Fruit fly (Drosophila melanogaster) whole organism, embryonic: Measurements from ENCODE around the gene CG5172.

ENCODE experiments used
- BEAF-32 ChIP-seq: fragments of 200-800 bp; sonication (Bioruptor generic); optimal IDR thresholded peaks from 3 replicates; lab custom pipeline; 2017; ENCODE audit warnings: missing biosample characterization, missing genetic modification characterization, mild to moderate bottlenecking, moderate library complexity, missing genetic modification reagents
- CG10209 ChIP-seq: fragments of 200-800 bp; sonication (Bioruptor generic); optimal IDR thresholded peaks from 3 replicates; lab custom pipeline; 2017; ENCODE audit warnings: missing biosample characterization, mild to moderate bottlenecking, missing genetic modification characterization, missing genetic modification reagents
- CG12155 ChIP-seq: fragments of 200-800 bp; sonication (Bioruptor generic); optimal IDR thresholded peaks from 3 replicates; lab custom pipeline; 2016; ENCODE audit warnings: missing biosample characterization, missing genetic modification characterization
- CG12391 ChIP-seq: fragments of 200-800 bp; sonication (Bioruptor generic); optimal IDR thresholded peaks from 3 replicates; lab custom pipeline; 2018; ENCODE audit warnings: missing biosample characterization, mild to moderate bottlenecking, missing genetic modification characterization, moderate library complexity
- CG12769 ChIP-seq: fragments of 200-800 bp; sonication (Bioruptor generic); optimal IDR thresholded peaks from 2 replicates; lab custom pipeline; 2019; ENCODE audit warnings: missing biosample characterization, mild to moderate bottlenecking, missing genetic modification characterization, moderate library complexity
- CG13775 ChIP-seq: fragments of 200-800 bp; sonication (Bioruptor generic); optimal IDR thresholded peaks from 3 replicates; lab custom pipeline; 2017; ENCODE audit warnings: missing biosample characterization, mild to moderate bottlenecking, missing genetic modification characterization
- CG14014 ChIP-seq: fragments of 200-800 bp; sonication (Bioruptor generic); IDR thresholded peaks from 2 replicates; pipeline ENCODE4 v1.3.6; 2022; ENCODE audit warnings: missing biosample characterization, missing genetic modification characterization
- CG14050 ChIP-seq: fragments of 200-800 bp; sonication (Bioruptor generic); IDR thresholded peaks from 3 replicates; pipeline ENCODE4 v1.3.6; 2022; ENCODE audit warnings: missing biosample characterization, missing genetic modification characterization
- CG14710 ChIP-seq: fragments of 200-800 bp; sonication (Bioruptor generic); optimal IDR thresholded peaks from 3 replicates; lab custom pipeline; 2019; ENCODE audit warnings: missing biosample characterization, mild to moderate bottlenecking, missing genetic modification characterization, moderate library complexity
- CG14860 ChIP-seq: fragments of 200-800 bp; sonication (Bioruptor generic); IDR thresholded peaks from 3 replicates; pipeline ENCODE4 v1.3.6; 2022; ENCODE audit warnings: missing biosample characterization, missing genetic modification characterization; ENCODE audit not compliant: partially characterized antibody
- CG15601 ChIP-seq: fragments of 200-800 bp; sonication (Bioruptor generic); optimal IDR thresholded peaks from 3 replicates; lab custom pipeline; 2019; ENCODE audit warnings: missing biosample characterization, mild to moderate bottlenecking, missing genetic modification characterization, moderate library complexity
- CG16813 ChIP-seq: fragments of 200-800 bp; sonication (Bioruptor generic); IDR thresholded peaks from 3 replicates; pipeline ENCODE4 v1.3.6; 2022; ENCODE audit warnings: missing biosample characterization, missing genetic modification characterization; ENCODE audit not compliant: partially characterized antibody
- CG17568 ChIP-seq: fragments of 200-800 bp; sonication (Bioruptor generic); optimal IDR thresholded peaks from 2 replicates; lab custom pipeline; 2018; ENCODE audit warnings: missing biosample characterization, mild to moderate bottlenecking, missing genetic modification characterization, moderate library complexity
- CG18476 ChIP-seq: fragments of 200-800 bp; sonication (Bioruptor generic); optimal IDR thresholded peaks from 2 replicates; lab custom pipeline; 2016; ENCODE audit warnings: missing biosample characterization, mild to moderate bottlenecking, missing genetic modification characterization
- CG18764 ChIP-seq: fragments of 200-800 bp; sonication (Bioruptor generic); optimal IDR thresholded peaks from 3 replicates; lab custom pipeline; 2016; ENCODE audit warnings: missing biosample characterization, missing genetic modification characterization
- CG2199 ChIP-seq: fragments of 200-800 bp; sonication (Bioruptor generic); IDR thresholded peaks from 3 replicates; pipeline ENCODE4 v1.3.6; 2022; ENCODE audit warnings: missing biosample characterization, missing genetic modification characterization
- CG30020 ChIP-seq: fragments of 200-800 bp; optimal IDR thresholded peaks from 2 replicates; lab custom pipeline; 2019; ENCODE audit warnings: missing biosample characterization, mild to moderate bottlenecking, missing genetic modification characterization, moderate library complexity
- CG30403 ChIP-seq: fragments of 200-800 bp; sonication (Bioruptor generic); optimal IDR thresholded peaks from 3 replicates; lab custom pipeline; 2016; ENCODE audit warnings: missing biosample characterization, missing genetic modification characterization
- CG3407 ChIP-seq: fragments of 200-800 bp; sonication (Bioruptor generic); optimal IDR thresholded peaks from 2 replicates; lab custom pipeline; 2018; ENCODE audit warnings: missing biosample characterization, mild to moderate bottlenecking, missing genetic modification characterization
- CG3726 ChIP-seq: fragments of 200-800 bp; sonication (Bioruptor generic); IDR thresholded peaks from 3 replicates; pipeline ENCODE4, ENCODE4 v1.3.6; 2022; ENCODE audit warnings: missing biosample characterization, missing genetic modification characterization
- CG3838 ChIP-seq: fragments of 200-800 bp; sonication (Bioruptor generic); optimal IDR thresholded peaks from 3 replicates; lab custom pipeline; 2016; ENCODE audit warnings: missing biosample characterization, missing genetic modification characterization
- CG7372 ChIP-seq: fragments of 200-800 bp; sonication (Bioruptor generic); IDR thresholded peaks from 2 replicates; pipeline ENCODE4 v1.3.6; 2022; ENCODE audit warnings: missing biosample characterization, missing genetic modification characterization
- CG8281 ChIP-seq: fragments of 200-800 bp; sonication (Bioruptor generic); optimal IDR thresholded peaks from 2 replicates; lab custom pipeline; 2018; ENCODE audit warnings: missing biosample characterization, mild to moderate bottlenecking, missing genetic modification characterization, moderate library complexity
- CHES-1-like ChIP-seq: fragments of 200-800 bp; sonication (Bioruptor generic); optimal IDR thresholded peaks from 2 replicates; lab custom pipeline; 2016; ENCODE audit warnings: missing biosample characterization, missing genetic modification characterization
- CTCF ChIP-seq: fragments of 200-800 bp; sonication (Bioruptor generic); optimal IDR thresholded peaks from 2 replicates; lab custom pipeline; 2017; ENCODE audit warnings: missing biosample characterization, mild to moderate bottlenecking, missing genetic modification characterization, moderate library complexity
- D19A ChIP-seq: fragments of 200-800 bp; optimal IDR thresholded peaks from 3 replicates; lab custom pipeline; 2019; ENCODE audit warnings: missing biosample characterization, mild to moderate bottlenecking, missing genetic modification characterization, moderate library complexity
- Doc2 ChIP-seq: fragments of 200-800 bp; sonication (Bioruptor generic); IDR thresholded peaks from 2 replicates; pipeline ENCODE4 v1.3.6; 2022; ENCODE audit warnings: missing biosample characterization, missing genetic modification characterization
- HmgD ChIP-seq: fragments of 200-800 bp; sonication (Bioruptor generic); optimal IDR thresholded peaks from 3 replicates; lab custom pipeline; 2016; ENCODE audit warnings: missing biosample characterization, missing genetic modification characterization
- MTF-1 ChIP-seq: fragments of 200-800 bp; sonication (Bioruptor generic); optimal IDR thresholded peaks from 2 replicates; lab custom pipeline; 2018; ENCODE audit warnings: missing biosample characterization, mild to moderate bottlenecking, missing genetic modification characterization, borderline replicate concordance
- Nf-YB ChIP-seq: fragments of 200-800 bp; sonication (Bioruptor generic); optimal IDR thresholded peaks from 3 replicates; lab custom pipeline; 2019; ENCODE audit warnings: missing biosample characterization, mild to moderate bottlenecking, missing genetic modification characterization, moderate library complexity
- Six4 ChIP-seq: fragments of 200-800 bp; sonication (Bioruptor generic); optimal IDR thresholded peaks from 2 replicates; lab custom pipeline; 2016; ENCODE audit warnings: missing biosample characterization, missing genetic modification characterization
- Sox100B ChIP-seq: fragments of 200-800 bp; sonication (Bioruptor generic); optimal IDR thresholded peaks from 3 replicates; lab custom pipeline; 2018; ENCODE audit warnings: missing biosample characterization, mild to moderate bottlenecking, missing genetic modification characterization
- Ssrp ChIP-seq: fragments of 200-800 bp; sonication (Bioruptor generic); optimal IDR thresholded peaks from 2 replicates; lab custom pipeline; 2018; ENCODE audit warnings: missing biosample characterization, mild to moderate bottlenecking, missing genetic modification characterization, moderate library complexity
- ato ChIP-seq: fragments of 200-800 bp; sonication (Bioruptor generic); IDR thresholded peaks from 2 replicates; pipeline ENCODE4 v1.3.6; 2022; ENCODE audit warnings: missing biosample characterization, missing genetic modification characterization; ENCODE audit not compliant: partially characterized antibody
- bab2 ChIP-seq: fragments of 200-800 bp; sonication (Bioruptor generic); optimal IDR thresholded peaks from 2 replicates; lab custom pipeline; 2016; ENCODE audit warnings: missing biosample characterization, missing genetic modification characterization
- corto ChIP-seq: fragments of 200-800 bp; sonication (Bioruptor generic); optimal IDR thresholded peaks from 2 replicates; lab custom pipeline; 2016; ENCODE audit warnings: missing biosample characterization, mild to moderate bottlenecking, missing genetic modification characterization, moderate library complexity
- dimm ChIP-seq: fragments of 200-800 bp; sonication (Bioruptor generic); IDR thresholded peaks from 2 replicates; pipeline ENCODE4 v1.3.6; 2022; ENCODE audit warnings: missing biosample characterization, missing genetic modification characterization
- dysf ChIP-seq: fragments of 200-800 bp; sonication (Bioruptor generic); IDR thresholded peaks from 3 replicates; pipeline ENCODE4 v1.3.6; 2022; ENCODE audit warnings: missing biosample characterization, missing genetic modification characterization
- fd64A ChIP-seq: fragments of 200-800 bp; sonication (Bioruptor generic); optimal IDR thresholded peaks from 3 replicates; lab custom pipeline; 2018; ENCODE audit warnings: missing biosample characterization, mild to moderate bottlenecking, missing genetic modification characterization
- grau ChIP-seq: fragments of 200-800 bp; optimal IDR thresholded peaks from 3 replicates; lab custom pipeline; 2019; ENCODE audit warnings: missing biosample characterization, mild to moderate bottlenecking, missing genetic modification characterization, moderate library complexity
- gsb ChIP-seq: fragments of 200-800 bp; sonication (Bioruptor generic); IDR thresholded peaks from 2 replicates; pipeline ENCODE4 v1.3.6; 2022; ENCODE audit warnings: missing biosample characterization, missing genetic modification characterization
- knrl ChIP-seq: fragments of 200-800 bp; sonication (Bioruptor generic); IDR thresholded peaks from 3 replicates; pipeline ENCODE4 v1.3.6; 2022; ENCODE audit warnings: missing biosample characterization, missing genetic modification characterization; ENCODE audit not compliant: partially characterized antibody
- lbe ChIP-seq: fragments of 200-800 bp; sonication (Bioruptor generic); optimal IDR thresholded peaks from 2 replicates; lab custom pipeline; 2016; ENCODE audit warnings: missing biosample characterization, mild to moderate bottlenecking, missing genetic modification characterization
- nerfin-2 ChIP-seq: fragments of 200-800 bp; sonication (Bioruptor generic); IDR thresholded peaks from 2 replicates; pipeline ENCODE4 v1.3.6; 2022; ENCODE audit warnings: missing biosample characterization, missing genetic modification characterization; ENCODE audit not compliant: partially characterized antibody
- repo ChIP-seq: fragments of 200-800 bp; sonication (Bioruptor generic); optimal IDR thresholded peaks from 2 replicates; lab custom pipeline; 2016; ENCODE audit warnings: missing biosample characterization, missing genetic modification characterization
- so ChIP-seq: fragments of 200-800 bp; sonication (Bioruptor generic); IDR thresholded peaks from 3 replicates; pipeline ENCODE4 v1.3.6; 2022; ENCODE audit warnings: missing biosample characterization, missing genetic modification characterization
- stc ChIP-seq: fragments of 200-800 bp; sonication (Bioruptor generic); IDR thresholded peaks from 2 replicates; pipeline ENCODE4 v1.3.6; 2022; ENCODE audit warnings: missing biosample characterization, missing genetic modification characterization
- tgo ChIP-seq: fragments of 200-800 bp; sonication (Bioruptor generic); IDR thresholded peaks from 3 replicates; pipeline ENCODE4 v1.3.6; 2022; ENCODE audit warnings: missing biosample characterization, missing genetic modification characterization
- vvl ChIP-seq: fragments of 200-800 bp; sonication (Bioruptor generic); IDR thresholded peaks from 2 replicates; pipeline ENCODE4 v1.3.6; 2022; ENCODE audit warnings: missing biosample characterization, missing genetic modification characterization

Gene CG5172

dm6 chrX:17181264-17182198 lies 39.7 kb upstream of the CG5172 start (continued):
- peak; percentile 23 for TF ChIP-seq CG12391 (tag; lab: Kevin White, UChicago)
- TF ChIP-seq CTCF (GFP tag; lab: Kevin White, UChicago) = no peak
- TF ChIP-seq BEAF-32 (GFP tag; lab: Kevin White, UChicago) = no peak
- TF ChIP-seq Doc2 (GFP tag; lab: Robert Waterston, UW) = no peak
- no peak for TF ChIP-seq CG3838 (GFP tag; lab: Kevin White, UChicago)
- no peak for TF ChIP-seq CG18476 (GFP tag; lab: Kevin White, UChicago)
- TF ChIP-seq CG17568 = no peak
- TF ChIP-seq Ssrp (tag; lab: Kevin White, UChicago) = peak; percentile 39
- TF ChIP-seq stc (GFP tag; lab: Robert Waterston, UW) = no peak
- TF ChIP-seq grau (tag; lab: Kevin White, UChicago) = peak; percentile 38
- no peak for TF ChIP-seq lbe
- no peak for TF ChIP-seq nerfin-2 (GFP tag; lab: Robert Waterston, UW)
- TF ChIP-seq CG15601 (tag; lab: Kevin White, UChicago) = peak; percentile 4
- peak; percentile 1 for TF ChIP-seq CG13775 (GFP tag; lab: Kevin White, UChicago)
- no peak for TF ChIP-seq CG30403 (GFP tag; lab: Kevin White, UChicago)
- TF ChIP-seq CG14014 = no peak
- no peak for TF ChIP-seq CG30020
- no peak for TF ChIP-seq knrl (GFP tag; lab: Robert Waterston, UW)
- TF ChIP-seq CG18764 (GFP tag; lab: Kevin White, UChicago) = no peak
- TF ChIP-seq CG16813 (GFP tag; lab: Robert Waterston, UW) = no peak
- peak; percentile 14; the same call in 1 of the 3 replicates for TF ChIP-seq tgo (GFP tag; lab: Robert Waterston, UW)
- no peak for TF ChIP-seq fd64A
- no peak for TF ChIP-seq MTF-1
- TF ChIP-seq ato (GFP tag; lab: Robert Waterston, UW) = no peak
- TF ChIP-seq Nf-YB (GFP tag; lab: Kevin White, UChicago) = no peak
- no peak for TF ChIP-seq CG8281 (tag; lab: Kevin White, UChicago)
- TF ChIP-seq CG12769 (tag; lab: Kevin White, UChicago) = peak; percentile 4
- TF ChIP-seq Sox100B (GFP tag; lab: Kevin White, UChicago) = peak; percentile 34
- 0 out of 3 replicates have a peak, but pooled peaks have one; percentile 10 for TF ChIP-seq dysf (GFP tag; lab: Robert Waterston, UW)
- no peak for TF ChIP-seq gsb (GFP tag; lab: Robert Waterston, UW)
- TF ChIP-seq CG10209 (GFP tag; lab: Kevin White, UChicago) = peak; percentile 8
- no peak for TF ChIP-seq CG14860 (GFP tag; lab: Robert Waterston, UW)
- no peak for TF ChIP-seq CG3407 (GFP tag; lab: Kevin White, UChicago)
- no peak for TF ChIP-seq HmgD (GFP tag; lab: Kevin White, UChicago)
- TF ChIP-seq CG7372 = no peak
- TF ChIP-seq CG2199 (GFP tag; lab: Robert Waterston, UW) = no peak
- no peak for TF ChIP-seq so (GFP tag; lab: Robert Waterston, UW)
- TF ChIP-seq CHES-1-like (GFP tag; lab: Kevin White, UChicago) = no peak
- TF ChIP-seq corto = no peak
- no peak for TF ChIP-seq bab2
- TF ChIP-seq CG3726 (GFP tag; lab: Robert Waterston, UW) = 0 out of 3 replicates have a peak, but pooled peaks have one; percentile 28
- no peak for TF ChIP-seq CG12155 (GFP tag; lab: Kevin White, UChicago)
- TF ChIP-seq dimm (GFP tag; lab: Robert Waterston, UW) = no peak
- peak; percentile 1 for TF ChIP-seq CG14710 (tag; lab: Kevin White, UChicago)
- TF ChIP-seq CG14050 (GFP tag; lab: Robert Waterston, UW) = no peak
- peak; percentile 63 for TF ChIP-seq vvl
- TF ChIP-seq Six4 = no peak
- TF ChIP-seq repo (GFP tag; lab: Kevin White, UChicago) = no peak
- TF ChIP-seq D19A (tag; lab: Kevin White, UChicago) = peak; percentile 48
